Fruit fly (Drosophila melanogaster) whole organism, prepupa: Measurements from ENCODE around the gene CG14439.

Experiments used
- Blimp-1 ChIP-seq: fragments of 200-800 bp; sonication (Bioruptor generic); optimal IDR thresholded peaks from 3 replicates; lab custom pipeline; 2017; ENCODE audit warnings: missing biosample characterization, missing genetic modification characterization, mild to moderate bottlenecking, moderate library complexity, missing genetic modification reagents
- CG10631 ChIP-seq: fragments of 200-800 bp; sonication (Bioruptor generic); optimal IDR thresholded peaks from 2 replicates; lab custom pipeline; 2016; ENCODE audit warnings: missing biosample characterization, missing genetic modification characterization
- CG10669 ChIP-seq: fragments of 200-800 bp; sonication (Bioruptor generic); optimal IDR thresholded peaks from 3 replicates; lab custom pipeline; 2018; ENCODE audit warnings: missing biosample characterization, mild to moderate bottlenecking, missing genetic modification characterization, moderate library complexity
- CG11294 ChIP-seq: fragments of 200-800 bp; sonication (Bioruptor generic); IDR thresholded peaks from 2 replicates; pipeline ENCODE4 v1.3.6; 2022; ENCODE audit warnings: missing biosample characterization, missing genetic modification characterization
- CG11762 ChIP-seq: fragments of 200-800 bp; sonication (Bioruptor generic); optimal IDR thresholded peaks from 3 replicates; lab custom pipeline; 2016; ENCODE audit warnings: missing biosample characterization, missing genetic modification characterization; ENCODE audit not compliant: insufficient read depth
- CG11902 ChIP-seq: fragments of 200-800 bp; sonication (Bioruptor generic); optimal IDR thresholded peaks from 3 replicates; lab custom pipeline; 2016; ENCODE audit warnings: missing biosample characterization, missing genetic modification characterization
- CG15336 ChIP-seq: fragments of 200-800 bp; sonication (Bioruptor generic); IDR thresholded peaks from 2 replicates; pipeline ENCODE4 v1.3.6; 2022; ENCODE audit warnings: missing biosample characterization, missing genetic modification characterization
- CG1621 ChIP-seq: fragments of 200-800 bp; sonication (Bioruptor generic); optimal IDR thresholded peaks from 3 replicates; lab custom pipeline; 2018; ENCODE audit warnings: missing biosample characterization, mild to moderate bottlenecking, missing genetic modification characterization
- CG16779 ChIP-seq: fragments of 200-800 bp; sonication (Bioruptor generic); optimal IDR thresholded peaks from 3 replicates; lab custom pipeline; 2017; ENCODE audit warnings: missing biosample characterization, mild to moderate bottlenecking, missing genetic modification characterization
- CG34406 ChIP-seq: fragments of 200-800 bp; sonication (Bioruptor generic); optimal IDR thresholded peaks from 3 replicates; lab custom pipeline; 2016; ENCODE audit warnings: missing biosample characterization, missing genetic modification characterization
- CG3919 ChIP-seq: fragments of 200-800 bp; sonication (Bioruptor generic); optimal IDR thresholded peaks from 3 replicates; lab custom pipeline; 2016; ENCODE audit warnings: missing biosample characterization, missing genetic modification characterization
- CG4318 ChIP-seq: fragments of 200-800 bp; sonication (Bioruptor generic); optimal IDR thresholded peaks from 3 replicates; lab custom pipeline; 2017; ENCODE audit warnings: missing biosample characterization, mild to moderate bottlenecking, missing genetic modification characterization
- CG6276 ChIP-seq: fragments of 200-800 bp; sonication (Bioruptor generic); optimal IDR thresholded peaks from 2 replicates; lab custom pipeline; 2017; ENCODE audit warnings: missing biosample characterization, mild to moderate bottlenecking, missing genetic modification characterization
- CG6792 ChIP-seq: fragments of 200-800 bp; sonication (Bioruptor generic); optimal IDR thresholded peaks from 3 replicates; lab custom pipeline; 2016; ENCODE audit warnings: missing biosample characterization, missing genetic modification characterization
- CG6854 ChIP-seq: fragments of 200-800 bp; sonication (Bioruptor generic); optimal IDR thresholded peaks from 2 replicates; lab custom pipeline; 2017; ENCODE audit warnings: missing biosample characterization, mild to moderate bottlenecking, missing genetic modification characterization
- CG7368 ChIP-seq: fragments of 200-800 bp; sonication (Bioruptor generic); optimal IDR thresholded peaks from 3 replicates; lab custom pipeline; 2016; ENCODE audit warnings: missing biosample characterization, missing genetic modification characterization
- CG8119 ChIP-seq: fragments of 200-800 bp; sonication (Bioruptor generic); IDR thresholded peaks from 3 replicates; pipeline ENCODE4 v1.3.6; 2022; ENCODE audit warnings: missing biosample characterization, missing genetic modification characterization
- Eip78C ChIP-seq: fragments of 200-800 bp; sonication (Bioruptor generic); peaks from one replicate; lab custom pipeline; 2016; ENCODE audit warnings: missing biosample characterization, missing genetic modification characterization
- Eip93F ChIP-seq: fragments of 200-800 bp; sonication (Bioruptor generic); optimal IDR thresholded peaks from 2 replicates; lab custom pipeline; 2016; ENCODE audit warnings: missing biosample characterization, mild to moderate bottlenecking, missing genetic modification characterization
- Ets21C ChIP-seq: fragments of 200-800 bp; sonication (Bioruptor generic); optimal IDR thresholded peaks from 3 replicates; lab custom pipeline; 2016; ENCODE audit warnings: missing biosample characterization, missing genetic modification characterization
- Hr39 ChIP-seq: fragments of 200-800 bp; sonication (Bioruptor generic); optimal IDR thresholded peaks from 2 replicates; lab custom pipeline; 2016; ENCODE audit warnings: missing biosample characterization, missing genetic modification characterization
- Met ChIP-seq: fragments of 200-800 bp; sonication (Bioruptor generic); optimal IDR thresholded peaks from 3 replicates; lab custom pipeline; 2016; ENCODE audit warnings: missing biosample characterization, missing genetic modification characterization
- OdsH ChIP-seq: fragments of 200-800 bp; sonication (Bioruptor generic); optimal IDR thresholded peaks from 3 replicates; lab custom pipeline; 2016; ENCODE audit warnings: missing biosample characterization, missing genetic modification characterization
- Smox ChIP-seq: fragments of 200-800 bp; sonication (Bioruptor generic); optimal IDR thresholded peaks from 3 replicates; lab custom pipeline; 2016; ENCODE audit warnings: missing biosample characterization, missing genetic modification characterization
- Sox102F ChIP-seq: fragments of 200-800 bp; sonication (Bioruptor generic); optimal IDR thresholded peaks from 2 replicates; lab custom pipeline; 2016; ENCODE audit warnings: missing biosample characterization, mild to moderate bottlenecking, missing genetic modification characterization
- Sox14 ChIP-seq: fragments of 200-800 bp; sonication (Bioruptor generic); optimal IDR thresholded peaks from 3 replicates; lab custom pipeline; 2016; ENCODE audit warnings: missing biosample characterization, missing genetic modification characterization
- cyc ChIP-seq: fragments of 200-800 bp; sonication (Bioruptor generic); optimal IDR thresholded peaks from 3 replicates; lab custom pipeline; 2016; ENCODE audit warnings: missing biosample characterization, missing genetic modification characterization
- dsx ChIP-seq: fragments of 200-800 bp; optimal IDR thresholded peaks from 3 replicates; lab custom pipeline; 2019; ENCODE audit warnings: missing biosample characterization, mild to moderate bottlenecking, missing genetic modification characterization, moderate library complexity; ENCODE audit not compliant: poor library complexity, severe bottlenecking
- eg ChIP-seq: fragments of 200-800 bp; sonication (Bioruptor generic); IDR thresholded peaks from 3 replicates; pipeline ENCODE4 v1.3.6; 2022; ENCODE audit warnings: missing biosample characterization, missing genetic modification characterization
- esn ChIP-seq: fragments of 200-800 bp; sonication (Bioruptor generic); optimal IDR thresholded peaks from 2 replicates; lab custom pipeline; 2016; ENCODE audit warnings: missing biosample characterization, mild to moderate bottlenecking, missing genetic modification characterization, moderate library complexity
- fd85E ChIP-seq: fragments of 200-800 bp; sonication (Bioruptor generic); optimal IDR thresholded peaks from 3 replicates; lab custom pipeline; 2016; ENCODE audit warnings: missing biosample characterization, missing genetic modification characterization
- fkh ChIP-seq: fragments of 200-800 bp; sonication (Bioruptor generic); optimal IDR thresholded peaks from 3 replicates; lab custom pipeline; 2017; ENCODE audit warnings: missing biosample characterization, mild to moderate bottlenecking, missing genetic modification characterization, moderate library complexity
- net ChIP-seq: fragments of 200-800 bp; sonication (Bioruptor generic); optimal IDR thresholded peaks from 3 replicates; lab custom pipeline; 2016; ENCODE audit warnings: missing biosample characterization, missing genetic modification characterization
- salr ChIP-seq, 2 experiments: fragments of 200-800 bp; sonication (Bioruptor generic); optimal IDR thresholded peaks; 3 replicates each; lab custom pipeline; 2016 to 2018; ENCODE audit warnings: missing biosample characterization in 2 of 2, missing genetic modification characterization in 2 of 2, mild to moderate bottlenecking in 1 of 2
- spab ChIP-seq: fragments of 200-800 bp; sonication (Bioruptor generic); optimal IDR thresholded peaks from 2 replicates; lab custom pipeline; 2017; ENCODE audit warnings: missing biosample characterization, mild to moderate bottlenecking, missing genetic modification characterization, missing genetic modification reagents
- ss ChIP-seq, 2 experiments: fragments of 200-800 bp; sonication (Bioruptor generic); optimal IDR thresholded peaks; 2 replicates in 1 of 2; 3 replicates in 1 of 2; lab custom pipeline; 2017 to 2018; ENCODE audit warnings: mild to moderate bottlenecking in 2 of 2, missing biosample characterization in 2 of 2, missing genetic modification characterization in 2 of 2, moderate library complexity in 1 of 2
- svp ChIP-seq: fragments of 200-800 bp; sonication (Bioruptor generic); peaks from one replicate; lab custom pipeline; 2016; ENCODE audit warnings: missing biosample characterization, missing genetic modification characterization
- topi ChIP-seq: fragments of 200-800 bp; sonication (Bioruptor generic); optimal IDR thresholded peaks from 3 replicates; lab custom pipeline; 2016; ENCODE audit warnings: missing biosample characterization, missing genetic modification characterization
- vri ChIP-seq: fragments of 200-800 bp; sonication (Bioruptor generic); optimal IDR thresholded peaks from 3 replicates; lab custom pipeline; 2016; ENCODE audit warnings: missing biosample characterization, mild to moderate bottlenecking, missing genetic modification characterization

The CG14439 gene

dm6 chrX:6730600-6731259, 16.6 kb upstream of the CG14439 start (continued):
- TF ChIP-seq CG11294 (GFP tag; lab: Robert Waterston, UW) (no peak), svp (GFP tag; lab: Kevin White, UChicago) (peak; percentile 89), Met (GFP tag; lab: Kevin White, UChicago) (no peak), cyc (GFP tag; lab: Kevin White, UChicago) (no peak), salr (GFP tag; optimal IDR thresholded peaks at IDR 0.05; lab: Kevin White, UChicago) (peak in 1 of 2 experiments; percentile 35), CG10631 (GFP tag; lab: Kevin White, UChicago) (no peak), net (GFP tag; lab: Kevin White, UChicago) (peak; percentile 62), CG7368 (GFP tag; lab: Kevin White, UChicago) (peak; percentile 33), CG15336 (peak; percentile 62), dsx (GFP tag; lab: Kevin White, UChicago) (peak; percentile 90)
- TF ChIP-seq, all 60 proteins: peak for 26

dm6 chrX:6733291-6734042, 13.9 kb upstream of the CG14439 start:
- no peak for TF ChIP-seq CG11762 (GFP tag; lab: Kevin White, UChicago)
- TF ChIP-seq Blimp-1: no peak
- no peak for TF ChIP-seq Eip93F
- no peak for TF ChIP-seq CG10669 (GFP tag; lab: Kevin White, UChicago)
- peak; percentile 25 for TF ChIP-seq svp (GFP tag; lab: Kevin White, UChicago)
- TF ChIP-seq topi (GFP tag; lab: Kevin White, UChicago): no peak
- no peak for TF ChIP-seq CG7368 (GFP tag; lab: Kevin White, UChicago)
- TF ChIP-seq spab (GFP tag; lab: Kevin White, UChicago): no peak
- TF ChIP-seq Eip78C (GFP tag; lab: Kevin White, UChicago): peak; percentile 16
- peak; percentile 61 for TF ChIP-seq fkh (GFP tag; lab: Kevin White, UChicago)
- TF ChIP-seq esn: no peak
- TF ChIP-seq vri (GFP tag; lab: Kevin White, UChicago): peak; percentile 1
- TF ChIP-seq CG1621 (tag; lab: Kevin White, UChicago): no peak
- 0 out of 3 replicates have a peak, but pooled peaks have one; percentile 24 for TF ChIP-seq eg (GFP tag; lab: Robert Waterston, UW)
- TF ChIP-seq, all 60 proteins: peak for 5

dm6 chrX:6739936-6740668, 7.2 kb upstream of the CG14439 start, which contains the start of gene CG3168:
Gene CG3168 (minus strand): TSS chrX:6739986.
- no peak for TF ChIP-seq CG1621 (tag; lab: Kevin White, UChicago)
- peak in 1 of 2 experiments; percentile 16 for TF ChIP-seq ss (GFP tag; optimal IDR thresholded peaks at IDR 0.05; lab: Kevin White, UChicago)
- peak; percentile 87 for TF ChIP-seq svp (GFP tag; lab: Kevin White, UChicago)

dm6 chrX:6741184-6741586, 6.2 kb upstream of the CG14439 start:
- TF ChIP-seq CG16779 (tag; lab: Kevin White, UChicago): no peak
- TF ChIP-seq OdsH (GFP tag; lab: Kevin White, UChicago): peak; percentile 11
- TF ChIP-seq eg (GFP tag; lab: Robert Waterston, UW): peak; percentile 71
- no peak; the same call in 1 of the 2 replicates for TF ChIP-seq CG11294 (GFP tag; lab: Robert Waterston, UW)
- peak; percentile 25 for TF ChIP-seq CG3919 (GFP tag; lab: Kevin White, UChicago)
- peak; percentile 40 for TF ChIP-seq Smox (GFP tag; lab: Kevin White, UChicago)
- TF ChIP-seq net (GFP tag; lab: Kevin White, UChicago): peak; percentile 7
- TF ChIP-seq esn: peak; percentile 41
- TF ChIP-seq Met (GFP tag; lab: Kevin White, UChicago): peak; percentile 19
- peak; percentile 18 for TF ChIP-seq Sox102F
- TF ChIP-seq fd85E (GFP tag; lab: Kevin White, UChicago): no peak
- no peak for TF ChIP-seq Ets21C (GFP tag; lab: Kevin White, UChicago)
- TF ChIP-seq CG6854 (GFP tag; lab: Kevin White, UChicago): no peak
- peak; percentile 38 for TF ChIP-seq topi (GFP tag; lab: Kevin White, UChicago)
- TF ChIP-seq CG11902 (GFP tag; lab: Kevin White, UChicago): no peak
- TF ChIP-seq CG34406: peak; percentile 6
- TF ChIP-seq Sox14 (GFP tag; lab: Kevin White, UChicago): peak; percentile 43
- TF ChIP-seq CG6792: peak; percentile 27
- TF ChIP-seq CG8119 (GFP tag; lab: Robert Waterston, UW): peak; percentile 46; the same call in 2 of the 3 replicates
- TF ChIP-seq CG6276: no peak
- peak; percentile 8 for TF ChIP-seq CG11762 (GFP tag; lab: Kevin White, UChicago)
- no peak for TF ChIP-seq CG4318 (GFP tag; lab: Kevin White, UChicago)
- TF ChIP-seq Hr39 (GFP tag; lab: Kevin White, UChicago): peak; percentile 45
- peak; percentile 26 for TF ChIP-seq cyc (GFP tag; lab: Kevin White, UChicago)
